Worm (Caenorhabditis elegans) whole organism, L4 larva: ENCODE results near the gene C11E4.6.

Source experiments
- D1046.2 ChIP-seq: fragments of 200-800 bp; sonication (Bioruptor generic); IDR thresholded peaks from 2 replicates; pipeline ENCODE4 v1.3.6; 2022; ENCODE audit warnings: missing genetic modification characterization, missing compliant biosample characterization
- F26F4.8 ChIP-seq: fragments of 200-800 bp; sonication (Bioruptor generic); conservative IDR thresholded peaks from 2 replicates; pipeline ENCODE4 v1.3.6; 2022; ENCODE audit warnings: missing genetic modification characterization, missing compliant biosample characterization
- F37D6.2 ChIP-seq: sonication (generic microtip); optimal IDR thresholded peaks from 2 replicates; lab custom pipeline; 2016; ENCODE audit warnings: mild to moderate bottlenecking, missing genetic modification characterization, missing compliant biosample characterization
- T20F7.1 ChIP-seq: fragments of 200-800 bp; sonication (Bioruptor generic); optimal IDR thresholded peaks from 2 replicates; lab custom pipeline; 2018; ENCODE audit warnings: mild to moderate bottlenecking, missing genetic modification characterization, missing compliant biosample characterization
- Y48G9A.11 ChIP-seq: fragments of 200-800 bp; sonication (Bioruptor generic); IDR thresholded peaks from 2 replicates; pipeline ENCODE4 v1.3.6; 2022; ENCODE audit warnings: missing genetic modification reagents, missing genetic modification characterization, missing compliant biosample characterization
- Y5F2A.4 ChIP-seq: fragments of 200-800 bp; sonication (Bioruptor generic); optimal IDR thresholded peaks from 2 replicates; lab custom pipeline; 2018; ENCODE audit warnings: mild to moderate bottlenecking, missing genetic modification characterization, missing compliant biosample characterization
- aha-1 ChIP-seq: fragments of 150-350 bp; peaks from one replicate; lab custom pipeline; 2014; ENCODE audit warnings: missing biosample characterization, missing genetic modification characterization
- aly-2 ChIP-seq: sonication (generic microtip); optimal IDR thresholded peaks from 2 replicates; lab custom pipeline; 2018; ENCODE audit warnings: missing biosample characterization, missing genetic modification characterization
- ama-1 ChIP-seq: fragments of 150-350 bp; optimal IDR thresholded peaks from 2 replicates; lab custom pipeline; 2014; ENCODE audit warnings: inconsistent platforms, mixed read lengths
- attf-4 ChIP-seq: sonication (generic microtip); optimal IDR thresholded peaks from 3 replicates; lab custom pipeline; 2017; ENCODE audit warnings: missing biosample characterization, missing genetic modification characterization
- ces-1 ChIP-seq: fragments of 150-350 bp; sonication (generic microtip); optimal IDR thresholded peaks from 4 replicates; lab custom pipeline; 2014; ENCODE audit warnings: missing biosample characterization, missing genetic modification reagents, missing genetic modification characterization
- cey-2 ChIP-seq: sonication (generic microtip); optimal IDR thresholded peaks from 3 replicates; lab custom pipeline; 2017; ENCODE audit warnings: missing genetic modification characterization, mild to moderate bottlenecking, missing compliant biosample characterization, antibody characterized with exemption, borderline replicate concordance; ENCODE audit not compliant: insufficient read depth
- ctbp-1 ChIP-seq: fragments of 200-800 bp; sonication (Bioruptor generic); IDR thresholded peaks from 2 replicates; pipeline ENCODE4 v1.3.6; 2022; ENCODE audit warnings: missing genetic modification reagents, missing genetic modification characterization, missing compliant biosample characterization
- daf-16 ChIP-seq, 3 experiments: sonication (generic microtip); optimal IDR thresholded peaks; 2 replicates each; lab custom pipeline; 2016 to 2017; ENCODE audit warnings: missing genetic modification characterization in 3 of 3, missing genetic modification reagents in 3 of 3, mild to moderate bottlenecking in 2 of 3, missing compliant biosample characterization in 2 of 3, missing biosample characterization in 1 of 3, moderate library complexity in 1 of 3
- daf-19 ChIP-seq: fragments of 200-800 bp; sonication (Bioruptor generic); conservative IDR thresholded peaks from 2 replicates; pipeline ENCODE4 v1.3.6; 2022; ENCODE audit warnings: missing genetic modification characterization, missing compliant biosample characterization
- daf-8 ChIP-seq: fragments of 200-800 bp; sonication (Bioruptor generic); IDR thresholded peaks from 2 replicates; pipeline ENCODE4 v1.3.6; 2022; ENCODE audit warnings: missing genetic modification characterization, missing compliant biosample characterization
- dmd-6 ChIP-seq: fragments of 200-800 bp; sonication (Bioruptor generic); IDR thresholded peaks from 2 replicates; pipeline ENCODE4 v1.3.6; 2022; ENCODE audit warnings: missing genetic modification reagents, missing genetic modification characterization, missing compliant biosample characterization
- dmd-8 ChIP-seq: fragments of 200-800 bp; sonication (Bioruptor generic); IDR thresholded peaks from 2 replicates; pipeline ENCODE4 v1.3.6; 2022; ENCODE audit warnings: missing genetic modification characterization, missing compliant biosample characterization
- duxl-1 ChIP-seq: sonication (generic microtip); optimal IDR thresholded peaks from 2 replicates; lab custom pipeline; 2016; ENCODE audit warnings: mild to moderate bottlenecking, missing genetic modification characterization, moderate library complexity, missing compliant biosample characterization; ENCODE audit not compliant: poor library complexity
- egl-27 ChIP-seq: sonication (generic microtip); optimal IDR thresholded peaks from 3 replicates; lab custom pipeline; 2017; ENCODE audit warnings: missing biosample characterization, missing genetic modification reagents, missing genetic modification characterization
- egl-43 ChIP-seq: fragments of 200-800 bp; sonication (Bioruptor generic); IDR thresholded peaks from 2 replicates; pipeline ENCODE4 v1.3.6; 2022; ENCODE audit warnings: missing genetic modification reagents, missing genetic modification characterization, missing compliant biosample characterization
- fkh-10 ChIP-seq: fragments of 150-350 bp; optimal IDR thresholded peaks from 2 replicates; lab custom pipeline; 2014; ENCODE audit warnings: missing biosample characterization, missing genetic modification reagents, missing genetic modification characterization
- gei-8 ChIP-seq: fragments of 200-800 bp; sonication (Bioruptor generic); optimal IDR thresholded peaks from 2 replicates; lab custom pipeline; 2018; ENCODE audit warnings: mild to moderate bottlenecking, missing genetic modification characterization, missing compliant biosample characterization
- hmg-1.1 ChIP-seq: fragments of 200-800 bp; sonication (Bioruptor generic); IDR thresholded peaks from 2 replicates; pipeline ENCODE4 v1.3.6; 2022; ENCODE audit warnings: missing genetic modification reagents, missing genetic modification characterization, missing compliant biosample characterization
- lim-7 ChIP-seq: fragments of 200-800 bp; sonication (Bioruptor generic); IDR thresholded peaks from 2 replicates; pipeline ENCODE4 v1.3.6; 2022; ENCODE audit warnings: missing genetic modification characterization, missing compliant biosample characterization
- lin-13 ChIP-seq: fragments of 150-350 bp; optimal IDR thresholded peaks from 2 replicates; lab custom pipeline; 2014; ENCODE audit warnings: missing biosample characterization, missing genetic modification reagents, missing genetic modification characterization
- lin-15B ChIP-seq: fragments of 150-350 bp; sonication (generic microtip); optimal IDR thresholded peaks from 3 replicates; lab custom pipeline; 2014; ENCODE audit warnings: missing biosample characterization, missing genetic modification characterization
- lsy-2 ChIP-seq, 2 experiments: fragments of 150-350 bp in 1 of 2; sonication (generic microtip) in 1 of 2; optimal IDR thresholded peaks; 2 replicates each; lab custom pipeline; 2014 to 2017; ENCODE audit warnings: missing biosample characterization in 2 of 2, missing genetic modification characterization in 2 of 2
- madf-5 ChIP-seq, 2 experiments: fragments of 200-800 bp; sonication (Bioruptor generic); IDR thresholded peaks; 2 replicates each; pipeline ENCODE4 v1.3.6; 2022; ENCODE audit warnings: missing compliant biosample characterization in 2 of 2, missing genetic modification characterization in 2 of 2
- madf-9 ChIP-seq: fragments of 200-800 bp; sonication (Bioruptor generic); conservative IDR thresholded peaks from 2 replicates; pipeline ENCODE4 v1.3.6; 2022; ENCODE audit warnings: missing genetic modification reagents, missing genetic modification characterization, missing compliant biosample characterization
- mep-1 ChIP-seq: fragments of 150-350 bp; sonication (generic microtip); optimal IDR thresholded peaks from 3 replicates; lab custom pipeline; 2014; ENCODE audit warnings: missing biosample characterization, missing genetic modification characterization
- mxl-2 ChIP-seq: fragments of 200-800 bp; sonication (Bioruptor generic); conservative IDR thresholded peaks from 2 replicates; pipeline ENCODE4 v1.3.6; 2022; ENCODE audit warnings: missing genetic modification reagents, missing genetic modification characterization, missing compliant biosample characterization
- mxl-3 ChIP-seq: fragments of 200-800 bp; sonication (Bioruptor generic); optimal IDR thresholded peaks from 2 replicates; lab custom pipeline; 2018; ENCODE audit warnings: mild to moderate bottlenecking, missing genetic modification characterization, missing compliant biosample characterization
- nhr-237 ChIP-seq: sonication (generic microtip); optimal IDR thresholded peaks from 2 replicates; lab custom pipeline; 2017; ENCODE audit warnings: missing biosample characterization, missing genetic modification characterization
- nhr-25 ChIP-seq: sonication (generic microtip); optimal IDR thresholded peaks from 2 replicates; lab custom pipeline; 2017; ENCODE audit warnings: missing genetic modification characterization, mild to moderate bottlenecking, missing compliant biosample characterization, antibody characterized with exemption, moderate library complexity, borderline replicate concordance; ENCODE audit not compliant: insufficient read depth
- nhr-28 ChIP-seq: fragments of 150-350 bp; optimal IDR thresholded peaks from 2 replicates; lab custom pipeline; 2014; ENCODE audit warnings: missing biosample characterization, missing genetic modification characterization
- nhr-41 ChIP-seq: fragments of 200-800 bp; sonication (Bioruptor generic); IDR thresholded peaks from 2 replicates; pipeline ENCODE4 v1.3.6; 2022; ENCODE audit warnings: missing genetic modification reagents, missing genetic modification characterization, missing compliant biosample characterization
- nhr-42 ChIP-seq: fragments of 200-800 bp; sonication (Bioruptor generic); IDR thresholded peaks from 2 replicates; pipeline ENCODE4 v1.3.6; 2022; ENCODE audit warnings: missing genetic modification characterization, missing compliant biosample characterization
- nhr-77 ChIP-seq: fragments of 150-350 bp; optimal IDR thresholded peaks from 2 replicates; lab custom pipeline; 2014; ENCODE audit warnings: missing biosample characterization, missing genetic modification characterization
- pqm-1 ChIP-seq: sonication (generic microtip); optimal IDR thresholded peaks from 2 replicates; lab custom pipeline; 2017; ENCODE audit warnings: missing biosample characterization, missing genetic modification characterization
- set-16 ChIP-seq: fragments of 200-800 bp; sonication (Bioruptor generic); IDR thresholded peaks from 2 replicates; pipeline ENCODE4 v1.3.6; 2022; ENCODE audit warnings: missing genetic modification reagents, missing genetic modification characterization, missing compliant biosample characterization
- skn-1 ChIP-seq: fragments of 150-350 bp; optimal IDR thresholded peaks from 2 replicates; lab custom pipeline; 2014; ENCODE audit warnings: missing biosample characterization, missing genetic modification characterization
- spr-1 ChIP-seq: sonication (generic microtip); optimal IDR thresholded peaks from 2 replicates; lab custom pipeline; 2016; ENCODE audit warnings: mild to moderate bottlenecking, missing genetic modification characterization, missing compliant biosample characterization
- spr-3 ChIP-seq: fragments of 200-800 bp; sonication (Bioruptor generic); optimal IDR thresholded peaks from 2 replicates; lab custom pipeline; 2018; ENCODE audit warnings: mild to moderate bottlenecking, missing genetic modification characterization, missing compliant biosample characterization
- tra-1 ChIP-seq: fragments of 200-800 bp; sonication (Bioruptor generic); IDR thresholded peaks from 2 replicates; pipeline ENCODE4 v1.3.6; 2022; ENCODE audit warnings: missing genetic modification reagents, missing genetic modification characterization, missing compliant biosample characterization
- unc-130 ChIP-seq: sonication (generic microtip); optimal IDR thresholded peaks from 2 replicates; lab custom pipeline; 2016; ENCODE audit warnings: missing genetic modification reagents, missing genetic modification characterization, missing compliant biosample characterization
- unc-62 ChIP-seq, 3 experiments: fragments of 150-350 bp in 1 of 3; sonication (generic microtip); optimal IDR thresholded peaks in 2 of 3; peaks in 1 of 3; 1 replicate in 1 of 3; 2 replicates in 2 of 3; lab custom pipeline; 2014 to 2017; ENCODE audit warnings: missing biosample characterization in 3 of 3, missing genetic modification characterization in 3 of 3, missing genetic modification reagents in 3 of 3, missing genotype in 1 of 3
- zag-1 ChIP-seq: fragments of 150-350 bp; optimal IDR thresholded peaks from 2 replicates; lab custom pipeline; 2014; ENCODE audit warnings: missing biosample characterization, missing genetic modification characterization
- zip-11 ChIP-seq: fragments of 200-800 bp; sonication (Bioruptor generic); IDR thresholded peaks from 2 replicates; pipeline ENCODE4 v1.3.6; 2022; ENCODE audit warnings: missing genetic modification characterization, missing compliant biosample characterization
- zip-2 ChIP-seq: fragments of 150-350 bp; optimal IDR thresholded peaks from 2 replicates; lab custom pipeline; 2014; ENCODE audit warnings: missing biosample characterization, missing genetic modification characterization
- ztf-11 ChIP-seq: fragments of 150-350 bp; optimal IDR thresholded peaks from 2 replicates; lab custom pipeline; 2014; ENCODE audit warnings: missing biosample characterization, missing genetic modification characterization

Gene C11E4.6

DNA sequence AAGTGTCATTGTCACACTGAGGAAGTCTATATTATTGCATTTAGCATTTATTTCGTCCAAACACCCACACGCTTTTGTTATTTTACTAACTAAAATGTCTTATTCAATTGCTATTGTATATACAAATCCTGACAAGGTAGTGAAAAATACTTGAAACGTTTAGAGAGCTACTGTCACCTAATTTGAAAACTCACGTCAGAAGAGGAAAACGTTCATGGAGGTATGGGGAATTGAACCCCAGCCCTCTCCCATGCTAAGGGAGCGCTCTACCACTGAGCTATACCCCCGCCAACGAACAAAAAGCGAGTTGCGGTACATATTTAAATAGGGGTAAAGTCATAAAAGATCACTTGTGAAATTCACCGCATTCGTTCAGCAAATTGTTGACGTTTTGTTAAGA lies 12.2 kb downstream of the C11E4.6 start:
- TF ChIP-seq Y5F2A.4: no peak
- TF ChIP-seq mxl-2 (GFP tag; lab: Robert Waterston, UW): no peak
- no peak for TF ChIP-seq mep-1
- TF ChIP-seq nhr-237 (tag; lab: Kevin White, UChicago): no peak
- TF ChIP-seq Y48G9A.11 (GFP tag; lab: Robert Waterston, UW): peak; percentile 73
- TF ChIP-seq lin-15B (tag; lab: Kevin White, UChicago): no peak
- no peak for TF ChIP-seq skn-1 (tag; lab: Kevin White, UChicago)
- TF ChIP-seq unc-62 (GFP tag; optimal IDR thresholded peaks at IDR 0.05 in 1 of 2; lab: Kevin White, UChicago): no peak
- no peak for TF ChIP-seq unc-62 (tag; optimal IDR thresholded peaks at IDR 0.05; lab: Kevin White, UChicago)
- no peak for TF ChIP-seq pqm-1 (tag; lab: Kevin White, UChicago)
- 0 out of 2 replicates have a peak, but pooled peaks have one; percentile 33 for TF ChIP-seq ctbp-1 (GFP tag; lab: Robert Waterston, UW)
- TF ChIP-seq spr-1 (tag; lab: Kevin White, UChicago): peak; percentile 14
- no peak for TF ChIP-seq daf-8 (GFP tag; lab: Robert Waterston, UW)
- no peak for TF ChIP-seq nhr-28 (tag; lab: Kevin White, UChicago)
- TF ChIP-seq F26F4.8: 0 out of 2 replicates have a peak, but pooled peaks have one; percentile 47
- no peak for TF ChIP-seq nhr-42 (GFP tag; lab: Robert Waterston, UW)
- TF ChIP-seq egl-43 (GFP tag; lab: Robert Waterston, UW): no peak
- no peak for TF ChIP-seq attf-4
- peak; percentile 31 for TF ChIP-seq lin-13
- TF ChIP-seq fkh-10: no peak
- TF ChIP-seq F37D6.2: no peak
- peak; percentile 80; the same call in 1 of the 2 replicates for TF ChIP-seq tra-1 (GFP tag; lab: Robert Waterston, UW)
- TF ChIP-seq ama-1 (lab: Kevin White, UChicago): no peak
- 0 out of 2 replicates have a peak, but pooled peaks have one; percentile 24 for TF ChIP-seq daf-19 (GFP tag; lab: Robert Waterston, UW)
- TF ChIP-seq unc-130: peak; percentile 29
- peak; percentile 18 to 84 for TF ChIP-seq daf-16 (GFP tag; optimal IDR thresholded peaks at IDR 0.05; lab: Kevin White, UChicago)
- peak; percentile 65 for TF ChIP-seq daf-16 (tag; optimal IDR thresholded peaks at IDR 0.05; lab: Kevin White, UChicago)
- TF ChIP-seq zag-1 (tag; lab: Kevin White, UChicago): no peak
- peak; percentile 86 for TF ChIP-seq aha-1
- no peak; the same call in 1 of the 2 replicates for TF ChIP-seq D1046.2 (GFP tag; lab: Robert Waterston, UW)
- TF ChIP-seq spr-3 (GFP tag; lab: Kevin White, UChicago): peak; percentile 14
- TF ChIP-seq zip-2: peak; percentile 61
- no peak for TF ChIP-seq aly-2 (tag; lab: Kevin White, UChicago)
- peak; percentile 86 for TF ChIP-seq lim-7 (GFP tag; lab: Robert Waterston, UW)
- TF ChIP-seq dmd-6 (GFP tag; lab: Robert Waterston, UW): peak; percentile 52; the same call in 1 of the 2 replicates
- TF ChIP-seq hmg-1.1 (GFP tag; lab: Robert Waterston, UW): peak; percentile 51
- TF ChIP-seq T20F7.1: peak; percentile 19
- TF ChIP-seq mxl-3 (GFP tag; lab: Kevin White, UChicago): peak; percentile 36
- peak; percentile 3 for TF ChIP-seq gei-8
- TF ChIP-seq duxl-1 (tag; lab: Kevin White, UChicago): peak; percentile 66
- no peak for TF ChIP-seq ces-1
- no peak for TF ChIP-seq nhr-77 (tag; lab: Kevin White, UChicago)
- TF ChIP-seq ztf-11 (tag; lab: Kevin White, UChicago): no peak
- no peak for TF ChIP-seq set-16 (GFP tag; lab: Robert Waterston, UW)
- no peak for TF ChIP-seq zip-11 (GFP tag; lab: Robert Waterston, UW)
- no peak for TF ChIP-seq madf-9 (GFP tag; lab: Robert Waterston, UW)
- peak; percentile 20 for TF ChIP-seq nhr-25 (tag; lab: Kevin White, UChicago)
- no peak for TF ChIP-seq egl-27 (tag; lab: Kevin White, UChicago)
- peak; percentile 67; the same call in 1 of the 2 replicates for TF ChIP-seq dmd-8 (GFP tag; lab: Robert Waterston, UW)
- no peak for TF ChIP-seq lsy-2 (tag; optimal IDR thresholded peaks at IDR 0.05; lab: Kevin White, UChicago)
- no peak for TF ChIP-seq nhr-41 (GFP tag; lab: Robert Waterston, UW)
- no peak for TF ChIP-seq cey-2 (tag; lab: Kevin White, UChicago)
- no peak for TF ChIP-seq madf-5 (GFP tag; IDR thresholded peaks at IDR 0.05; lab: Robert Waterston, UW)
